Fruit fly (Drosophila melanogaster): Measurements from ENCODE around the gene CG44153.

DNA sequence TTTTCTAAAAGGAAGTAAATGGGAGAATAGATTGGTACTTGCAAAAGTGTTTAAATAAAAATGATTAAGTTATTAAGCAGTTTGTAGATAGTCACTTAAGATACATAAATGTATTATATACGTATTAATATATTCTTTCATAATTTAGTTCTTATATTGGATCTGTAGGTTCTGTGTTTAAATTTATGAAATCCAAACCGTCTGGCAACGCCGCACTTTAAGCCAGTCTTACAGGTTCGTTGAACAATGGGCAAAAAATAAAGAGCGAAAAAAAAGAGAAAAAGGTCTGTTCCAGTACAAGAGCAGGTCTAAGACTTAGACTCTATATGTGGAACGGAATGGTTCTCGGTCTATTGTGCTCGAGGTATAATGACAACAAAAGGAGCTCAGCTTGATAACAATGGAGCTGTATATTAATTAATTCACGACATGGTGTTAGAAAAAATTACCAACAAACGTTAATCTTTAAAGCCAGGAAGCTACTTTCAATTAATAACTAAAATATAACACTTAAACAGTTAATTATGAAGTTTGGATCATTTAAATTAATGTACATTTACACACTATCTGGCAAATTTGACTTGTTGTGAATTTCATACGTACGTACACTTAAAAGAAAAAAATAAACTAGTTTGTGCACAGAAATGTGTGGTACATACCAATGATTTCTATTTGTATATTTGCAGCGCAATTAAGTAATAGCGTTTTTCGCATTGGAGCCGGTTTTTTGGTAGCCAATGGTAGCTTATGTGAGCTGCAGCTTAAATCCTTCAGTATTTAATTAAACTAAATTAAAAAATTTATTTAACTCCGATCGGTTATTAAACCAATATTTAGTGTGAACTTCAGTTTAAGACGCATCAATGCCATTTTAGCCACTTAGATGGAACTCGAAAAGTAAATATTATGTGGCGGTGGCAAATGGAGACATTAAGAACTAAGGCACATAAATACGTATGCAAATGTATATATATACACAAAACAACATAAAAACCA lies 29.0 kb upstream of the CG44153 start, which contains the start of gene CG5731:
- no peak for TF ChIP-seq h (optimal IDR thresholded peaks at IDR 0.05)
- no peak for TF ChIP-seq psq (optimal IDR thresholded peaks at IDR 0.05)
- no peak for TF ChIP-seq Sin3A (optimal IDR thresholded peaks at IDR 0.05)
- TF ChIP-seq insv (optimal IDR thresholded peaks at IDR 0.05), result no peak
- no peak for TF ChIP-seq Myc (optimal IDR thresholded peaks at IDR 0.05)
- no peak for TF ChIP-seq ttk (optimal IDR thresholded peaks at IDR 0.05)
